Worm (Caenorhabditis elegans) whole organism, L1 larva: ENCODE results near the gene srx-118.

Experiments used
- C04F5.9 ChIP-seq: sonication (generic microtip); optimal IDR thresholded peaks from 2 replicates; lab custom pipeline; 2016; ENCODE audit warnings: missing genetic modification characterization, missing compliant biosample characterization
- Y116A8C.19 ChIP-seq: sonication (generic microtip); optimal IDR thresholded peaks from 2 replicates; lab custom pipeline; 2016; ENCODE audit warnings: missing compliant biosample characterization, missing genetic modification characterization, borderline replicate concordance
- alr-1 ChIP-seq: fragments of 200-800 bp; sonication (Bioruptor generic); optimal IDR thresholded peaks from 2 replicates; lab custom pipeline; 2018; ENCODE audit warnings: borderline replicate concordance, mild to moderate bottlenecking, missing genetic modification characterization, missing compliant biosample characterization
- efl-3 ChIP-seq: fragments of 200-800 bp; sonication (Bioruptor generic); optimal IDR thresholded peaks from 2 replicates; lab custom pipeline; 2018; ENCODE audit warnings: mild to moderate bottlenecking, missing genetic modification characterization, missing compliant biosample characterization
- lin-15B ChIP-seq: fragments of 150-350 bp; sonication (generic microtip); optimal IDR thresholded peaks from 3 replicates; lab custom pipeline; 2014; ENCODE audit warnings: missing biosample characterization, missing genetic modification characterization
- nhr-47 ChIP-seq: sonication (generic microtip); optimal IDR thresholded peaks from 2 replicates; lab custom pipeline; 2016; ENCODE audit warnings: mild to moderate bottlenecking, missing genetic modification characterization, moderate library complexity, missing compliant biosample characterization
- nhr-76 ChIP-seq: sonication (generic microtip); optimal IDR thresholded peaks from 2 replicates; lab custom pipeline; 2017; ENCODE audit warnings: missing biosample characterization, missing genetic modification characterization
- nhr-84 ChIP-seq: sonication (generic microtip); optimal IDR thresholded peaks from 2 replicates; lab custom pipeline; 2017; ENCODE audit warnings: missing biosample characterization, missing genetic modification characterization
- nhr-90 ChIP-seq: sonication (generic microtip); optimal IDR thresholded peaks from 2 replicates; lab custom pipeline; 2016; ENCODE audit warnings: mild to moderate bottlenecking, missing genetic modification characterization, missing compliant biosample characterization; ENCODE audit not compliant: poor library complexity
- ztf-4 ChIP-seq: fragments of 150-350 bp; optimal IDR thresholded peaks from 2 replicates; lab custom pipeline; 2014; ENCODE audit warnings: missing biosample characterization, missing genetic modification characterization

ce11 chrII:12572760-12573159 lies 47.1 kb downstream of the srx-118 start, which contains the start of gene Y38E10A.35:
- TF ChIP-seq lin-15B (tag; lab: Kevin White, UChicago) (no peak), nhr-84 (no peak), nhr-76 (tag; lab: Kevin White, UChicago) (no peak), ztf-4 (tag; lab: Kevin White, UChicago) (no peak), Y116A8C.19 (tag; lab: Kevin White, UChicago) (no peak), C04F5.9 (no peak), nhr-47 (tag; lab: Kevin White, UChicago) (no peak), alr-1 (no peak), efl-3 (GFP tag; lab: Kevin White, UChicago) (no peak), nhr-90 (no peak)
